Fruit fly (Drosophila melanogaster) whole organism, embryonic: ENCODE measurements around the gene Oscillin.

Experiments
- Aef1 ChIP-seq: fragments of 200-800 bp; sonication (Bioruptor generic); IDR thresholded peaks from 3 replicates; pipeline ENCODE4 v1.3.6; 2022; ENCODE audit warnings: missing biosample characterization, missing genetic modification characterization
- Atf3 ChIP-seq: fragments of 200-800 bp; sonication (Bioruptor generic); optimal IDR thresholded peaks from 3 replicates; lab custom pipeline; 2016; ENCODE audit warnings: missing biosample characterization, missing genetic modification characterization
- CG10321 ChIP-seq: fragments of 200-800 bp; sonication (Bioruptor generic); IDR thresholded peaks from 2 replicates; pipeline ENCODE4 v1.3.6; 2022; ENCODE audit warnings: missing biosample characterization, missing genetic modification characterization
- CG13296 ChIP-seq: fragments of 200-800 bp; sonication (Bioruptor generic); optimal IDR thresholded peaks from 3 replicates; lab custom pipeline; 2018; ENCODE audit warnings: missing biosample characterization, mild to moderate bottlenecking, missing genetic modification characterization
- CG13624 ChIP-seq: fragments of 200-800 bp; sonication (Bioruptor generic); optimal IDR thresholded peaks from 2 replicates; lab custom pipeline; 2016; ENCODE audit warnings: missing biosample characterization, missing genetic modification characterization
- CG18599 ChIP-seq: fragments of 200-800 bp; sonication (Bioruptor generic); optimal IDR thresholded peaks from 3 replicates; lab custom pipeline; 2017; ENCODE audit warnings: missing biosample characterization, missing genetic modification characterization, mild to moderate bottlenecking, moderate library complexity, missing genetic modification reagents
- CG2120 ChIP-seq: fragments of 200-800 bp; sonication (Bioruptor generic); optimal IDR thresholded peaks from 3 replicates; lab custom pipeline; 2016; ENCODE audit warnings: missing biosample characterization, missing genetic modification characterization
- CG2712 ChIP-seq: fragments of 200-800 bp; optimal IDR thresholded peaks from 3 replicates; lab custom pipeline; 2019; ENCODE audit warnings: missing biosample characterization, mild to moderate bottlenecking, missing genetic modification characterization, moderate library complexity
- CG31441 ChIP-seq: fragments of 200-800 bp; sonication (Bioruptor generic); IDR thresholded peaks from 2 replicates; pipeline ENCODE4 v1.3.6; 2022; ENCODE audit warnings: missing biosample characterization, missing genetic modification characterization
- CG34422 ChIP-seq: fragments of 200-800 bp; sonication (Bioruptor generic); IDR thresholded peaks from 3 replicates; pipeline ENCODE4 v1.3.6; 2022; ENCODE audit warnings: missing biosample characterization, missing genetic modification characterization
- CG4328 ChIP-seq: fragments of 200-800 bp; sonication (Bioruptor generic); optimal IDR thresholded peaks from 3 replicates; lab custom pipeline; 2017; ENCODE audit warnings: missing biosample characterization, missing genetic modification reagents, missing genetic modification characterization
- CG4854 ChIP-seq: fragments of 200-800 bp; sonication (Bioruptor generic); optimal IDR thresholded peaks from 2 replicates; lab custom pipeline; 2016; ENCODE audit warnings: missing biosample characterization, missing genetic modification characterization, inconsistent platforms
- CG6175 ChIP-seq: fragments of 200-800 bp; sonication (Bioruptor generic); IDR thresholded peaks from 3 replicates; pipeline ENCODE4 v1.3.6; 2022; ENCODE audit warnings: missing biosample characterization, missing genetic modification characterization
- CG7271 ChIP-seq: fragments of 200-800 bp; sonication (Bioruptor generic); optimal IDR thresholded peaks from 2 replicates; lab custom pipeline; 2018; ENCODE audit warnings: missing biosample characterization, mild to moderate bottlenecking, missing genetic modification characterization, moderate library complexity
- CG7357 ChIP-seq: fragments of 200-800 bp; sonication (Bioruptor generic); IDR thresholded peaks from 3 replicates; pipeline ENCODE4 v1.3.6; 2022; ENCODE audit warnings: missing biosample characterization, missing genetic modification characterization
- CG8359 ChIP-seq: fragments of 200-800 bp; sonication (Bioruptor generic); optimal IDR thresholded peaks from 2 replicates; lab custom pipeline; 2017; ENCODE audit warnings: missing biosample characterization, mild to moderate bottlenecking, missing genetic modification characterization, borderline replicate concordance
- CG9215 ChIP-seq: fragments of 200-800 bp; sonication (Bioruptor generic); IDR thresholded peaks from 2 replicates; pipeline ENCODE4 v1.3.6; 2022; ENCODE audit warnings: missing biosample characterization, missing genetic modification characterization
- CG9797 ChIP-seq: fragments of 200-800 bp; sonication (Bioruptor generic); optimal IDR thresholded peaks from 3 replicates; lab custom pipeline; 2018; ENCODE audit warnings: missing biosample characterization, mild to moderate bottlenecking, missing genetic modification characterization
- Dbx ChIP-seq: fragments of 200-800 bp; sonication (Bioruptor generic); IDR thresholded peaks from 3 replicates; pipeline ENCODE4 v1.3.6; 2022; ENCODE audit warnings: missing biosample characterization, missing genetic modification characterization
- Dek ChIP-seq: fragments of 200-800 bp; sonication (Bioruptor generic); optimal IDR thresholded peaks from 3 replicates; lab custom pipeline; 2019; ENCODE audit warnings: missing biosample characterization, mild to moderate bottlenecking, missing genetic modification characterization, moderate library complexity
- Dll ChIP-seq: fragments of 200-800 bp; sonication (Bioruptor generic); IDR thresholded peaks from 4 replicates; pipeline ENCODE4 v1.3.6; 2022; ENCODE audit warnings: missing biosample characterization, missing genetic modification characterization; ENCODE audit not compliant: partially characterized antibody
- HLHmδ ChIP-seq: fragments of 200-800 bp; sonication (Bioruptor generic); optimal IDR thresholded peaks from 2 replicates; lab custom pipeline; 2018; ENCODE audit warnings: missing biosample characterization, mild to moderate bottlenecking, missing genetic modification characterization, moderate library complexity
- HmgZ ChIP-seq: fragments of 200-800 bp; sonication (Bioruptor generic); optimal IDR thresholded peaks from 2 replicates; lab custom pipeline; 2018; ENCODE audit warnings: missing biosample characterization, mild to moderate bottlenecking, missing genetic modification characterization
- Kr ChIP-seq: fragments of 200-800 bp; sonication (Bioruptor generic); optimal IDR thresholded peaks from 2 replicates; lab custom pipeline; 2017; ENCODE audit warnings: missing biosample characterization, mild to moderate bottlenecking, missing genetic modification characterization
- Sin3A ChIP-seq: fragments of >200 bp; optimal IDR thresholded peaks from 2 replicates; lab custom pipeline; 2018
- al ChIP-seq: fragments of 200-800 bp; sonication (Bioruptor generic); IDR thresholded peaks from 2 replicates; pipeline ENCODE4 v1.3.6; 2022; ENCODE audit warnings: missing biosample characterization, missing genetic modification characterization
- bbx ChIP-seq: fragments of 200-800 bp; sonication (Bioruptor generic); IDR thresholded peaks from 2 replicates; pipeline ENCODE4 v1.3.6; 2022; ENCODE audit warnings: missing biosample characterization, missing genetic modification characterization; ENCODE audit not compliant: partially characterized antibody
- br ChIP-seq: fragments of >200 bp; optimal IDR thresholded peaks from 2 replicates; lab custom pipeline; 2017
- btn ChIP-seq: fragments of 200-800 bp; sonication (Bioruptor generic); optimal IDR thresholded peaks from 2 replicates; lab custom pipeline; 2016; ENCODE audit warnings: missing biosample characterization, missing genetic modification characterization
- cas ChIP-seq: fragments of 200-800 bp; sonication (Bioruptor generic); IDR thresholded peaks from 2 replicates; pipeline ENCODE4 v1.3.6; 2022; ENCODE audit warnings: missing biosample characterization, missing genetic modification characterization
- cato ChIP-seq: fragments of 200-800 bp; sonication (Bioruptor generic); optimal IDR thresholded peaks from 2 replicates; lab custom pipeline; 2016; ENCODE audit warnings: missing biosample characterization, missing genetic modification characterization, borderline replicate concordance
- dati ChIP-seq: fragments of 200-800 bp; sonication (Bioruptor generic); IDR thresholded peaks from 2 replicates; pipeline ENCODE4 v1.3.6; 2022; ENCODE audit warnings: missing biosample characterization, missing genetic modification characterization
- dpn ChIP-seq, 2 experiments: fragments of 200-800 bp; sonication (Bioruptor generic); optimal IDR thresholded peaks; 3 replicates each; lab custom pipeline; 2016; ENCODE audit warnings: missing biosample characterization in 2 of 2, missing genetic modification characterization in 2 of 2
- grau ChIP-seq: fragments of 200-800 bp; optimal IDR thresholded peaks from 3 replicates; lab custom pipeline; 2019; ENCODE audit warnings: missing biosample characterization, mild to moderate bottlenecking, missing genetic modification characterization, moderate library complexity
- inv ChIP-seq: fragments of 200-800 bp; sonication (Bioruptor generic); IDR thresholded peaks from 2 replicates; pipeline ENCODE4 v1.3.6; 2022; ENCODE audit warnings: missing biosample characterization, missing genetic modification characterization; ENCODE audit not compliant: partially characterized antibody
- otp ChIP-seq: fragments of 200-800 bp; sonication (Bioruptor generic); IDR thresholded peaks from 3 replicates; pipeline ENCODE4, ENCODE4 v1.3.6; 2022; ENCODE audit warnings: missing biosample characterization, missing genetic modification characterization
- pan ChIP-seq, 4 experiments: fragments of >200 bp in 3 of 4; fragments of 200-800 bp in 1 of 4; sonication (Bioruptor generic) in 1 of 4; optimal IDR thresholded peaks in 3 of 4; IDR thresholded peaks in 1 of 4; 2 replicates each; pipeline versions ENCODE4 v1.3.6 to Lab custom; 2017 to 2022; ENCODE audit warnings: missing biosample characterization in 2 of 4, missing genetic modification characterization in 2 of 4, mixed read lengths in 1 of 4
- phol ChIP-seq: fragments of 200-800 bp; sonication (Bioruptor generic); optimal IDR thresholded peaks from 3 replicates; lab custom pipeline; 2018; ENCODE audit warnings: missing biosample characterization, mild to moderate bottlenecking, missing genetic modification characterization, moderate library complexity
- psq ChIP-seq: fragments of 200-800 bp; sonication (Bioruptor generic); optimal IDR thresholded peaks from 2 replicates; lab custom pipeline; 2017; ENCODE audit warnings: missing biosample characterization, missing genetic modification characterization
- sens ChIP-seq: fragments of 200-800 bp; sonication (Bioruptor generic); peaks from one replicate; lab custom pipeline; 2016; ENCODE audit warnings: missing biosample characterization, missing genetic modification characterization
- seq ChIP-seq: fragments of 200-800 bp; sonication (Bioruptor generic); IDR thresholded peaks from 2 replicates; pipeline ENCODE4 v1.3.6; 2022; ENCODE audit warnings: missing biosample characterization, missing genetic modification characterization
- stc ChIP-seq: fragments of 200-800 bp; sonication (Bioruptor generic); IDR thresholded peaks from 2 replicates; pipeline ENCODE4 v1.3.6; 2022; ENCODE audit warnings: missing biosample characterization, missing genetic modification characterization
- toy ChIP-seq: fragments of 200-800 bp; sonication (Bioruptor generic); IDR thresholded peaks from 2 replicates; pipeline ENCODE4 v1.3.6; 2022; ENCODE audit warnings: missing biosample characterization, missing genetic modification characterization
- zfh1 ChIP-seq: fragments of 200-800 bp; sonication (Bioruptor generic); IDR thresholded peaks from 3 replicates; pipeline ENCODE4 v1.3.6; 2022; ENCODE audit warnings: missing biosample characterization, missing genetic modification characterization

Oscillin gene

DNA sequence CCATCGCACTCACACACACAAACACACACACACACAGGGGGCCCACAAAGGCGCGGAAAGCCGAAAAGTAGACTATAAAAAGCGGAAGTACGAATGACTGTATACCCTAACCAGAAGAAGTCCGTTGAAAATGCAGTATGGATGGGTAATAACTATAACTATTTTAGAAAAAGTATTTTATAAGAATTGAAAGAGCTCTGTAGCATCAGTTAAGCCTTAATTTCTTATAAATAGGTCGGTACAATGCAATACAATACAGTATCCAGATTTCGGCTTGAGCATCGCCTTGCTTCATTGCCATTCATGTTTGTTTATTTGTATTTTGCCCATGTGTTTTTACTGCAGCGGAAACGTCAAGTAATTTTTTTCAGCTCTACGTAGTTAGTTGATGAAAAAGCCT lies 22.6 kb downstream of the Oscillin start (continued):
- TF ChIP-seq CG18599 (GFP tag; lab: Kevin White, UChicago) (peak; percentile 70), CG9797 (GFP tag; lab: Kevin White, UChicago) (no peak), br (lab: Kevin White, UChicago) (no peak), CG4328 (GFP tag; lab: Kevin White, UChicago) (no peak), HmgZ (no peak), zfh1 (GFP tag; lab: Robert Waterston, UW) (0 out of 3 replicates have a peak, but pooled peaks have one; percentile 46), Dll (no peak), cas (GFP tag; lab: Robert Waterston, UW) (no peak), CG34422 (GFP tag; lab: Robert Waterston, UW) (no peak), grau (tag; lab: Kevin White, UChicago) (no peak), Sin3A (lab: Kevin White, UChicago) (no peak), dati (GFP tag; lab: Robert Waterston, UW) (no peak), dpn (GFP tag; optimal IDR thresholded peaks at IDR 0.05; lab: Kevin White, UChicago) (no peak), otp (no peak), CG8359 (GFP tag; lab: Kevin White, UChicago) (no peak), Aef1 (GFP tag; lab: Robert Waterston, UW) (no peak), phol (tag; lab: Kevin White, UChicago) (no peak), CG10321 (no peak), btn (GFP tag; lab: Kevin White, UChicago) (no peak), pan (optimal IDR thresholded peaks at IDR 0.05; lab: Kevin White, UChicago) (no peak), pan (GFP tag; optimal IDR thresholded peaks at IDR 0.05 in 1 of 2, IDR thresholded peaks at IDR 0.05 in 1 of 2) (peak in 1 of 2 experiments; percentile 51), CG31441 (no peak), cato (GFP tag; lab: Kevin White, UChicago) (no peak), bbx (GFP tag; lab: Robert Waterston, UW) (no peak), Atf3 (no peak), psq (GFP tag; lab: Kevin White, UChicago) (no peak), CG4854 (GFP tag; lab: Kevin White, UChicago) (no peak), CG13624 (no peak), Kr (GFP tag; lab: Kevin White, UChicago) (no peak), toy (GFP tag; lab: Robert Waterston, UW) (no peak), Dbx (GFP tag; lab: Robert Waterston, UW) (no peak), HLHmδ (GFP tag; lab: Kevin White, UChicago) (no peak), seq (GFP tag; lab: Robert Waterston, UW) (no peak), Dek (tag; lab: Kevin White, UChicago) (peak; percentile 22), CG7271 (tag; lab: Kevin White, UChicago) (no peak), CG13296 (GFP tag; lab: Kevin White, UChicago) (peak; percentile 22), CG9215 (GFP tag; lab: Robert Waterston, UW) (no peak), sens (no peak), CG6175 (no peak), CG7357 (GFP tag; lab: Robert Waterston, UW) (0 out of 3 replicates have a peak, but pooled peaks have one; percentile 19), CG2712 (tag; lab: Kevin White, UChicago) (no peak), stc (no peak), al (GFP tag; lab: Robert Waterston, UW) (0 out of 2 replicates have a peak, but pooled peaks have one; percentile 10), inv (GFP tag; lab: Robert Waterston, UW) (no peak), CG2120 (GFP tag; lab: Kevin White, UChicago) (peak; percentile 67)
